Worm (Caenorhabditis elegans) whole organism, late embryonic: ENCODE results near the gene M02B1.4.

ENCODE experiments used
- F13H6.1 ChIP-seq: sonication (generic microtip); optimal IDR thresholded peaks from 2 replicates; lab custom pipeline; 2016; ENCODE audit warnings: missing genetic modification characterization, missing compliant biosample characterization
- ceh-18 ChIP-seq: sonication (generic microtip); optimal IDR thresholded peaks from 2 replicates; lab custom pipeline; 2016; ENCODE audit warnings: missing genetic modification characterization, missing compliant biosample characterization
- ceh-6 ChIP-seq: fragments of 200-800 bp; sonication (Bioruptor generic); optimal IDR thresholded peaks from 2 replicates; lab custom pipeline; 2018; ENCODE audit warnings: mild to moderate bottlenecking, missing genetic modification characterization, missing compliant biosample characterization
- elt-2 ChIP-seq: sonication (generic microtip); optimal IDR thresholded peaks from 2 replicates; lab custom pipeline; 2016; ENCODE audit warnings: missing genetic modification reagents, missing genetic modification characterization, missing compliant biosample characterization
- hlh-13 ChIP-seq: fragments of 200-800 bp; sonication (Bioruptor generic); optimal IDR thresholded peaks from 2 replicates; lab custom pipeline; 2018; ENCODE audit warnings: mild to moderate bottlenecking, missing genetic modification characterization, missing compliant biosample characterization
- hlh-30 ChIP-seq: sonication (generic microtip); optimal IDR thresholded peaks from 2 replicates; lab custom pipeline; 2017; ENCODE audit warnings: antibody characterized with exemption, missing genetic modification characterization, missing compliant biosample characterization; ENCODE audit not compliant: insufficient read depth
- hlh-6 ChIP-seq: sonication (generic microtip); optimal IDR thresholded peaks from 2 replicates; lab custom pipeline; 2016; ENCODE audit warnings: missing genotype, missing genetic modification characterization, missing compliant biosample characterization
- nfya-1 ChIP-seq: sonication (generic microtip); optimal IDR thresholded peaks from 2 replicates; lab custom pipeline; 2017; ENCODE audit warnings: missing genetic modification characterization, mild to moderate bottlenecking, missing compliant biosample characterization, antibody characterized with exemption, moderate library complexity
- nhr-11 ChIP-seq: fragments of 150-350 bp; optimal IDR thresholded peaks from 2 replicates; lab custom pipeline; 2014; ENCODE audit warnings: missing biosample characterization, missing genetic modification characterization
- pha-4 ChIP-seq: fragments of 150-350 bp; optimal IDR thresholded peaks from 2 replicates; lab custom pipeline; 2018; ENCODE audit warnings: missing biosample characterization, missing genetic modification reagents, missing genetic modification characterization
- pros-1 ChIP-seq: fragments of 150-350 bp; optimal IDR thresholded peaks from 2 replicates; lab custom pipeline; 2014; ENCODE audit warnings: missing biosample characterization, missing genetic modification reagents, missing genetic modification characterization
- tbx-2 ChIP-seq: sonication (generic microtip); optimal IDR thresholded peaks from 2 replicates; lab custom pipeline; 2016; ENCODE audit warnings: missing genetic modification characterization, missing compliant biosample characterization
- zip-5 ChIP-seq: sonication (generic microtip); optimal IDR thresholded peaks from 2 replicates; lab custom pipeline; 2016; ENCODE audit warnings: missing genetic modification characterization, missing compliant biosample characterization

- TF ChIP-seq tbx-2 (tag; lab: Kevin White, UChicago) (no peak), nhr-11 (no peak), hlh-6 (tag; lab: Kevin White, UChicago) (no peak), nfya-1 (tag; lab: Kevin White, UChicago) (no peak), pha-4 (no peak), pros-1 (no peak), hlh-13 (GFP tag; lab: Kevin White, UChicago) (no peak), ceh-18 (no peak), hlh-30 (tag; lab: Kevin White, UChicago) (no peak), ceh-6 (GFP tag; lab: Kevin White, UChicago) (no peak), zip-5 (tag; lab: Kevin White, UChicago) (no peak), F13H6.1 (tag; lab: Kevin White, UChicago) (no peak), elt-2 (tag; lab: Kevin White, UChicago) (no peak)
Observed at ce11 chrIV:12869812-12870211, 44.7 kb upstream of the M02B1.4 start.
